Comparison of ENCODE assay signal across 1 fruit fly cellular context in genomic region chr3R:23995460-23995859, dm6.
A peak's percentile ranks its signal among the peaks of the same experiment; 100 is the strongest.
TF ChIP-seq lines count a peak whose summit lies in the region.

Gene CG33108, plus strand, starts transcription at chr3R:23995659.

TF ChIP-seq in whole organism, embryonic, 481 proteins besides CTCF, POLR2A, EP300 and RAD21 (continued from another document and continues in another):
- no peak for TF ChIP-seq Bdp1 (GFP tag; optimal IDR thresholded peaks at IDR 0.05; lab: Kevin White, UChicago)
- no peak for TF ChIP-seq toy (GFP tag; IDR thresholded peaks at IDR 0.05; lab: Robert Waterston, UW)
- peak; percentile 10 to 78 for TF ChIP-seq crp (GFP tag; optimal IDR thresholded peaks at IDR 0.05; lab: Kevin White, UChicago)
- no peak for TF ChIP-seq C15 (GFP tag; IDR thresholded peaks at IDR 0.05; lab: Robert Waterston, UW)
- TF ChIP-seq wdn (GFP tag; IDR thresholded peaks at IDR 0.05; lab: Robert Waterston, UW), result no peak
- TF ChIP-seq dati (GFP tag; IDR thresholded peaks at IDR 0.05; lab: Robert Waterston, UW), result no peak
- no peak for TF ChIP-seq CG15601 (tag; optimal IDR thresholded peaks at IDR 0.05; lab: Kevin White, UChicago)
- TF ChIP-seq Vsx1 (GFP tag; optimal IDR thresholded peaks at IDR 0.05; lab: Kevin White, UChicago), result no peak
- no peak for TF ChIP-seq CG14710 (tag; optimal IDR thresholded peaks at IDR 0.05; lab: Kevin White, UChicago)
- TF ChIP-seq CG1024 (GFP tag; IDR thresholded peaks at IDR 0.05; lab: Robert Waterston, UW), result no peak
- TF ChIP-seq gcm (GFP tag; optimal IDR thresholded peaks at IDR 0.05; lab: Kevin White, UChicago), result no peak
- TF ChIP-seq CG32772 (GFP tag; IDR thresholded peaks at IDR 0.05; lab: Robert Waterston, UW), result no peak
- no peak for TF ChIP-seq nau (GFP tag; optimal IDR thresholded peaks at IDR 0.05; lab: Kevin White, UChicago)
- no peak for TF ChIP-seq Gug (GFP tag; IDR thresholded peaks at IDR 0.05; lab: Robert Waterston, UW)
- TF ChIP-seq BEAF-32 (GFP tag; optimal IDR thresholded peaks at IDR 0.05; lab: Kevin White, UChicago), result peak; percentile 7
- peak; percentile 4 for TF ChIP-seq MESR4 (GFP tag; optimal IDR thresholded peaks at IDR 0.05; lab: Kevin White, UChicago)
- TF ChIP-seq jing (GFP tag; optimal IDR thresholded peaks at IDR 0.05; lab: Kevin White, UChicago), result no peak
- no peak for TF ChIP-seq caup (GFP tag; optimal IDR thresholded peaks at IDR 0.05; lab: Kevin White, UChicago; ENCODE audit: severe bottlenecking)
- no peak for TF ChIP-seq CG17612 (GFP tag; IDR thresholded peaks at IDR 0.05; lab: Robert Waterston, UW)
- no peak for TF ChIP-seq CG2199 (GFP tag; IDR thresholded peaks at IDR 0.05; lab: Robert Waterston, UW)
- TF ChIP-seq B-H2 (GFP tag; optimal IDR thresholded peaks at IDR 0.05; lab: Kevin White, UChicago), result no peak
- TF ChIP-seq dmrt11E (tag; optimal IDR thresholded peaks at IDR 0.05; lab: Kevin White, UChicago), result no peak
- no peak for TF ChIP-seq Hmx (GFP tag; optimal IDR thresholded peaks at IDR 0.05; lab: Kevin White, UChicago)
- no peak for TF ChIP-seq CG11456 (GFP tag; IDR thresholded peaks at IDR 0.05; lab: Robert Waterston, UW)
- no peak for TF ChIP-seq br (optimal IDR thresholded peaks at IDR 0.05; lab: Kevin White, UChicago)
- no peak for TF ChIP-seq CG11398 (GFP tag; optimal IDR thresholded peaks at IDR 0.05; lab: Kevin White, UChicago)
- TF ChIP-seq nmo (GFP tag; optimal IDR thresholded peaks at IDR 0.05; lab: Kevin White, UChicago), result no peak
- TF ChIP-seq sens (GFP tag; lab: Kevin White, UChicago), result peak; percentile 24
- no peak for TF ChIP-seq CG7928 (GFP tag; optimal IDR thresholded peaks at IDR 0.05; lab: Kevin White, UChicago)
- TF ChIP-seq Rx (GFP tag; IDR thresholded peaks at IDR 0.05; lab: Robert Waterston, UW), result no peak
- peak; percentile 9 for TF ChIP-seq grau (tag; optimal IDR thresholded peaks at IDR 0.05; lab: Kevin White, UChicago)
- no peak for TF ChIP-seq sisA (GFP tag; IDR thresholded peaks at IDR 0.05; lab: Robert Waterston, UW)
- TF ChIP-seq CG10321 (GFP tag; IDR thresholded peaks at IDR 0.05; lab: Robert Waterston, UW), result no peak
- TF ChIP-seq Chrac-16 (GFP tag; optimal IDR thresholded peaks at IDR 0.05; lab: Kevin White, UChicago), result no peak
- no peak for TF ChIP-seq Nf-YA (GFP tag; IDR thresholded peaks at IDR 0.05; lab: Robert Waterston, UW)
- no peak for TF ChIP-seq CG15269 (tag; optimal IDR thresholded peaks at IDR 0.05; lab: Kevin White, UChicago)
- TF ChIP-seq eve (GFP tag; optimal IDR thresholded peaks at IDR 0.05; lab: Kevin White, UChicago), result no peak
- no peak for TF ChIP-seq ken (GFP tag; IDR thresholded peaks at IDR 0.05; lab: Robert Waterston, UW)
- no peak for TF ChIP-seq Side (GFP tag; optimal IDR thresholded peaks at IDR 0.05; lab: Kevin White, UChicago)
- TF ChIP-seq CG17829 (tag; optimal IDR thresholded peaks at IDR 0.05; lab: Kevin White, UChicago), result no peak
- no peak for TF ChIP-seq gcm2 (GFP tag; optimal IDR thresholded peaks at IDR 0.05; lab: Kevin White, UChicago)
- peak; percentile 24; the same call in 1 of the 2 replicates for TF ChIP-seq Bgb (GFP tag; IDR thresholded peaks at IDR 0.05; lab: Robert Waterston, UW; ENCODE audit: partially characterized antibody)
- no peak for TF ChIP-seq nom (GFP tag; optimal IDR thresholded peaks at IDR 0.05; lab: Kevin White, UChicago)
- no peak for TF ChIP-seq Dek (tag; optimal IDR thresholded peaks at IDR 0.05; lab: Kevin White, UChicago)
- TF ChIP-seq CG12391 (tag; optimal IDR thresholded peaks at IDR 0.05; lab: Kevin White, UChicago), result peak; percentile 2
- no peak for TF ChIP-seq CG9876 (GFP tag; optimal IDR thresholded peaks at IDR 0.05; lab: Kevin White, UChicago)
- no peak for TF ChIP-seq Oli (tag; optimal IDR thresholded peaks at IDR 0.05; lab: Kevin White, UChicago)
- TF ChIP-seq tgo (GFP tag; IDR thresholded peaks at IDR 0.05; lab: Robert Waterston, UW), result no peak
- TF ChIP-seq phol (tag; optimal IDR thresholded peaks at IDR 0.05; lab: Kevin White, UChicago), result no peak
- no peak for TF ChIP-seq CG3847 (GFP tag; IDR thresholded peaks at IDR 0.05; lab: Robert Waterston, UW)
- TF ChIP-seq Sry-β (GFP tag; optimal IDR thresholded peaks at IDR 0.05; lab: Kevin White, UChicago), result no peak
- TF ChIP-seq sim (GFP tag; IDR thresholded peaks at IDR 0.05; lab: Robert Waterston, UW), result no peak
- TF ChIP-seq HmgZ (tag; optimal IDR thresholded peaks at IDR 0.05; lab: Kevin White, UChicago), result peak; percentile 32
- TF ChIP-seq Stat92E (GFP tag; optimal IDR thresholded peaks at IDR 0.05; lab: Kevin White, UChicago), result no peak
- no peak for TF ChIP-seq D19B (GFP tag; optimal IDR thresholded peaks at IDR 0.05; lab: Kevin White, UChicago)
- TF ChIP-seq CG12659 (GFP tag; optimal IDR thresholded peaks at IDR 0.05; lab: Kevin White, UChicago), result peak; percentile 39
- no peak for TF ChIP-seq Asciz (GFP tag; optimal IDR thresholded peaks at IDR 0.05; lab: Kevin White, UChicago)
- no peak for TF ChIP-seq CG10366 (GFP tag; IDR thresholded peaks at IDR 0.05; lab: Robert Waterston, UW)
- no peak for TF ChIP-seq Hsf (GFP tag; optimal IDR thresholded peaks at IDR 0.05; lab: Kevin White, UChicago)
- peak; percentile 36; the same call in 1 of the 2 replicates for TF ChIP-seq bbx (GFP tag; IDR thresholded peaks at IDR 0.05; lab: Robert Waterston, UW; ENCODE audit: partially characterized antibody)
- TF ChIP-seq CG13287 (GFP tag; IDR thresholded peaks at IDR 0.05; lab: Robert Waterston, UW; ENCODE audit: partially characterized antibody), result peak; percentile 31; the same call in 1 of the 2 replicates
- no peak for TF ChIP-seq z (GFP tag; IDR thresholded peaks at IDR 0.05; lab: Robert Waterston, UW)
- TF ChIP-seq Mes4 (GFP tag; optimal IDR thresholded peaks at IDR 0.05; lab: Kevin White, UChicago), result no peak
- no peak for TF ChIP-seq CG12942 (GFP tag; optimal IDR thresholded peaks at IDR 0.05; lab: Kevin White, UChicago)
- no peak for TF ChIP-seq CG12104 (GFP tag; optimal IDR thresholded peaks at IDR 0.05; lab: Kevin White, UChicago)
- peak; percentile 18 for TF ChIP-seq PHDP (tag; optimal IDR thresholded peaks at IDR 0.05; lab: Kevin White, UChicago)
- TF ChIP-seq pan (optimal IDR thresholded peaks at IDR 0.05; lab: Kevin White, UChicago), result no peak
- no peak for TF ChIP-seq pan (GFP tag; optimal IDR thresholded peaks at IDR 0.05 in 1 of 2, IDR thresholded peaks at IDR 0.05 in 1 of 2)
- no peak for TF ChIP-seq CG1792 (GFP tag; optimal IDR thresholded peaks at IDR 0.05; lab: Kevin White, UChicago)
- no peak for TF ChIP-seq Mrtf (GFP tag; IDR thresholded peaks at IDR 0.05; lab: Robert Waterston, UW)
- no peak for TF ChIP-seq slou (GFP tag; optimal IDR thresholded peaks at IDR 0.05; lab: Kevin White, UChicago)
- no peak for TF ChIP-seq pita (GFP tag; optimal IDR thresholded peaks at IDR 0.05; lab: Kevin White, UChicago)
- TF ChIP-seq vvl (GFP tag; IDR thresholded peaks at IDR 0.05; lab: Robert Waterston, UW), result no peak
- no peak for TF ChIP-seq exex (tag; optimal IDR thresholded peaks at IDR 0.05; lab: Kevin White, UChicago)
- TF ChIP-seq al (GFP tag; IDR thresholded peaks at IDR 0.05; lab: Robert Waterston, UW), result no peak
- no peak for TF ChIP-seq CG14860 (GFP tag; IDR thresholded peaks at IDR 0.05; lab: Robert Waterston, UW; ENCODE audit: partially characterized antibody)
- no peak for TF ChIP-seq CG15011 (GFP tag; optimal IDR thresholded peaks at IDR 0.05; lab: Kevin White, UChicago)
- no peak for TF ChIP-seq CG4730 (GFP tag; IDR thresholded peaks at IDR 0.05; lab: Robert Waterston, UW)
- no peak for TF ChIP-seq pho (GFP tag; optimal IDR thresholded peaks at IDR 0.05; lab: Kevin White, UChicago)
- no peak for TF ChIP-seq sima (GFP tag; optimal IDR thresholded peaks at IDR 0.05; lab: Kevin White, UChicago)
- no peak for TF ChIP-seq Tbp (GFP tag; optimal IDR thresholded peaks at IDR 0.05; lab: Kevin White, UChicago)
- no peak; the same call in 1 of the 2 replicates for TF ChIP-seq CG31441 (GFP tag; IDR thresholded peaks at IDR 0.05; lab: Robert Waterston, UW)
- no peak for TF ChIP-seq slp2 (GFP tag; optimal IDR thresholded peaks at IDR 0.05; lab: Kevin White, UChicago)
- TF ChIP-seq Awh (GFP tag; IDR thresholded peaks at IDR 0.05; lab: Robert Waterston, UW), result no peak
- TF ChIP-seq Dip3 (GFP tag; optimal IDR thresholded peaks at IDR 0.05; lab: Kevin White, UChicago), result no peak
- no peak for TF ChIP-seq gsb-n (tag; optimal IDR thresholded peaks at IDR 0.05; lab: Kevin White, UChicago)
- TF ChIP-seq CG10209 (GFP tag; optimal IDR thresholded peaks at IDR 0.05; lab: Kevin White, UChicago), result no peak
- peak; percentile 14; the same call in 1 of the 2 replicates for TF ChIP-seq tna (GFP tag; IDR thresholded peaks at IDR 0.05; lab: Robert Waterston, UW; ENCODE audit: partially characterized antibody)
- no peak for TF ChIP-seq ranshi (GFP tag; IDR thresholded peaks at IDR 0.05; lab: Robert Waterston, UW)
- no peak for TF ChIP-seq Atf6 (GFP tag; IDR thresholded peaks at IDR 0.05; lab: Robert Waterston, UW)
- TF ChIP-seq CG2120 (GFP tag; optimal IDR thresholded peaks at IDR 0.05; lab: Kevin White, UChicago), result peak; percentile 23
- TF ChIP-seq CG11247 (GFP tag; IDR thresholded peaks at IDR 0.05; lab: Robert Waterston, UW), result no peak
- TF ChIP-seq zfh1 (GFP tag; IDR thresholded peaks at IDR 0.05; lab: Robert Waterston, UW), result no peak
- TF ChIP-seq usp (GFP tag; optimal IDR thresholded peaks at IDR 0.05; lab: Kevin White, UChicago), result no peak
- no peak for TF ChIP-seq CG14441 (GFP tag; IDR thresholded peaks at IDR 0.05; lab: Robert Waterston, UW)
- no peak for TF ChIP-seq Poxn (GFP tag; IDR thresholded peaks at IDR 0.05; lab: Robert Waterston, UW)
- TF ChIP-seq grn (GFP tag; optimal IDR thresholded peaks at IDR 0.05; lab: Kevin White, UChicago), result no peak
- TF ChIP-seq Eip74EF (GFP tag; optimal IDR thresholded peaks at IDR 0.05; lab: Kevin White, UChicago), result no peak
- TF ChIP-seq CG3726 (GFP tag; IDR thresholded peaks at IDR 0.05; lab: Robert Waterston, UW), result no peak
- no peak for TF ChIP-seq CG43689 (GFP tag; IDR thresholded peaks at IDR 0.05; lab: Robert Waterston, UW)
- TF ChIP-seq Lim3 (GFP tag; IDR thresholded peaks at IDR 0.05; lab: Robert Waterston, UW), result no peak
- TF ChIP-seq CG15696 (tag; optimal IDR thresholded peaks at IDR 0.05; lab: Kevin White, UChicago), result no peak
- no peak for TF ChIP-seq ewg (GFP tag; optimal IDR thresholded peaks at IDR 0.05; lab: Kevin White, UChicago)
- TF ChIP-seq CG18619 (GFP tag; optimal IDR thresholded peaks at IDR 0.05; lab: Kevin White, UChicago), result no peak
- no peak for TF ChIP-seq CG8290 (GFP tag; optimal IDR thresholded peaks at IDR 0.05; lab: Kevin White, UChicago)
- peak in 1 of 2 experiments; percentile 18 for TF ChIP-seq CG8290 (tag; optimal IDR thresholded peaks at IDR 0.05; lab: Kevin White, UChicago)
- peak; percentile 37 for TF ChIP-seq sug (tag; optimal IDR thresholded peaks at IDR 0.05; lab: Kevin White, UChicago)
- TF ChIP-seq ac (GFP tag; optimal IDR thresholded peaks at IDR 0.05; lab: Kevin White, UChicago), result no peak
- TF ChIP-seq CG14050 (GFP tag; IDR thresholded peaks at IDR 0.05; lab: Robert Waterston, UW), result no peak
- TF ChIP-seq stc (GFP tag; IDR thresholded peaks at IDR 0.05; lab: Robert Waterston, UW), result no peak
- peak; percentile 8 for TF ChIP-seq CG10267 (tag; optimal IDR thresholded peaks at IDR 0.05; lab: Kevin White, UChicago)
- no peak for TF ChIP-seq Drgx (GFP tag; IDR thresholded peaks at IDR 0.05; lab: Robert Waterston, UW)
- 0 out of 3 replicates have a peak, but pooled peaks have one; percentile 39 for TF ChIP-seq Opbp (GFP tag; IDR thresholded peaks at IDR 0.05; lab: Robert Waterston, UW; ENCODE audit: partially characterized antibody)
- no peak for TF ChIP-seq Trl (optimal IDR thresholded peaks at IDR 0.05; lab: Kevin White, UChicago)
- TF ChIP-seq Trl (GFP tag; optimal IDR thresholded peaks at IDR 0.05; lab: Kevin White, UChicago), result no peak
- no peak for TF ChIP-seq bowl (GFP tag; IDR thresholded peaks at IDR 0.05; lab: Robert Waterston, UW)
- TF ChIP-seq Scr (GFP tag; IDR thresholded peaks at IDR 0.05; lab: Robert Waterston, UW; ENCODE audit: partially characterized antibody), result no peak
- TF ChIP-seq CG6254 (GFP tag; optimal IDR thresholded peaks at IDR 0.05; lab: Kevin White, UChicago), result no peak
- no peak for TF ChIP-seq CG31388 (GFP tag; optimal IDR thresholded peaks at IDR 0.05; lab: Kevin White, UChicago)
- TF ChIP-seq CG13894 (tag; optimal IDR thresholded peaks at IDR 0.05; lab: Kevin White, UChicago), result no peak
- TF ChIP-seq CG15073 (GFP tag; optimal IDR thresholded peaks at IDR 0.05; lab: Kevin White, UChicago), result no peak
- no peak for TF ChIP-seq insv (GFP tag; optimal IDR thresholded peaks at IDR 0.05; lab: Kevin White, UChicago)
- TF ChIP-seq Sox102F (GFP tag; optimal IDR thresholded peaks at IDR 0.05; lab: Kevin White, UChicago), result no peak
- TF ChIP-seq vfl (GFP tag; optimal IDR thresholded peaks at IDR 0.05; lab: Kevin White, UChicago), result no peak
- no peak for TF ChIP-seq ase (GFP tag; IDR thresholded peaks at IDR 0.05; lab: Robert Waterston, UW)
- no peak for TF ChIP-seq CG10431 (GFP tag; optimal IDR thresholded peaks at IDR 0.05; lab: Kevin White, UChicago)
- no peak for TF ChIP-seq abd-A (tag; optimal IDR thresholded peaks at IDR 0.05; lab: Kevin White, UChicago)
- no peak for TF ChIP-seq cg (GFP tag; optimal IDR thresholded peaks at IDR 0.05; lab: Kevin White, UChicago)
- TF ChIP-seq row (GFP tag; IDR thresholded peaks at IDR 0.05; lab: Robert Waterston, UW), result peak; percentile 50; the same call in 2 of the 3 replicates
- no peak for TF ChIP-seq Aef1 (GFP tag; IDR thresholded peaks at IDR 0.05; lab: Robert Waterston, UW)
- TF ChIP-seq wek (GFP tag; optimal IDR thresholded peaks at IDR 0.05; lab: Kevin White, UChicago), result no peak
- no peak for TF ChIP-seq D19A (tag; optimal IDR thresholded peaks at IDR 0.05; lab: Kevin White, UChicago)
- no peak for TF ChIP-seq oc (tag; optimal IDR thresholded peaks at IDR 0.05; lab: Kevin White, UChicago)
- TF ChIP-seq gfzf (GFP tag; optimal IDR thresholded peaks at IDR 0.05; lab: Kevin White, UChicago), result peak; percentile 3
- no peak for TF ChIP-seq sna (GFP tag; IDR thresholded peaks at IDR 0.05; lab: Robert Waterston, UW; ENCODE audit: partially characterized antibody)
- TF ChIP-seq CG10959 (GFP tag; IDR thresholded peaks at IDR 0.05; lab: Robert Waterston, UW), result no peak
- no peak for TF ChIP-seq CG7372 (GFP tag; IDR thresholded peaks at IDR 0.05; lab: Robert Waterston, UW)
- no peak for TF ChIP-seq Xbp1 (GFP tag; optimal IDR thresholded peaks at IDR 0.05; lab: Kevin White, UChicago)
- no peak for TF ChIP-seq hkb (optimal IDR thresholded peaks at IDR 0.05; lab: Kevin White, UChicago)
- TF ChIP-seq hkb (GFP tag; IDR thresholded peaks at IDR 0.05; lab: Robert Waterston, UW), result no peak
